Worm (Caenorhabditis elegans) whole organism, L4 larva: ENCODE results near the gene bre-1.

Experiments
- F49E8.2 ChIP-seq: sonication (generic microtip); optimal IDR thresholded peaks from 2 replicates; lab custom pipeline; 2016; ENCODE audit warnings: missing compliant biosample characterization, mild to moderate bottlenecking, missing genetic modification characterization, borderline replicate concordance
- T26A8.4 ChIP-seq: fragments of 200-800 bp; sonication (Bioruptor generic); IDR thresholded peaks from 2 replicates; pipeline ENCODE4 v1.3.6; 2022; ENCODE audit warnings: missing genetic modification characterization, missing compliant biosample characterization
- Y105C5A.15 ChIP-seq: fragments of 200-800 bp; sonication (Bioruptor generic); IDR thresholded peaks from 2 replicates; pipeline ENCODE4 v1.3.6; 2022; ENCODE audit warnings: missing genetic modification characterization, missing compliant biosample characterization
- Y48G9A.11 ChIP-seq: fragments of 200-800 bp; sonication (Bioruptor generic); IDR thresholded peaks from 2 replicates; pipeline ENCODE4 v1.3.6; 2022; ENCODE audit warnings: missing genetic modification reagents, missing genetic modification characterization, missing compliant biosample characterization
- Y5F2A.4 ChIP-seq: fragments of 200-800 bp; sonication (Bioruptor generic); optimal IDR thresholded peaks from 2 replicates; lab custom pipeline; 2018; ENCODE audit warnings: mild to moderate bottlenecking, missing genetic modification characterization, missing compliant biosample characterization
- aha-1 ChIP-seq: fragments of 150-350 bp; peaks from one replicate; lab custom pipeline; 2014; ENCODE audit warnings: missing biosample characterization, missing genetic modification characterization
- ama-1 ChIP-seq: fragments of 150-350 bp; optimal IDR thresholded peaks from 2 replicates; lab custom pipeline; 2014; ENCODE audit warnings: inconsistent platforms, mixed read lengths
- ceh-44 ChIP-seq: fragments of 200-800 bp; sonication (Bioruptor generic); IDR thresholded peaks from 2 replicates; pipeline ENCODE4 v1.3.6; 2022; ENCODE audit warnings: missing genetic modification reagents, missing genetic modification characterization, missing compliant biosample characterization
- ceh-62 ChIP-seq: sonication (generic microtip); optimal IDR thresholded peaks from 2 replicates; lab custom pipeline; 2017; ENCODE audit warnings: missing biosample characterization, missing genetic modification characterization
- cey-2 ChIP-seq: sonication (generic microtip); optimal IDR thresholded peaks from 3 replicates; lab custom pipeline; 2017; ENCODE audit warnings: missing genetic modification characterization, mild to moderate bottlenecking, missing compliant biosample characterization, antibody characterized with exemption, borderline replicate concordance; ENCODE audit not compliant: insufficient read depth
- daf-16 ChIP-seq, 3 experiments: sonication (generic microtip); optimal IDR thresholded peaks; 2 replicates each; lab custom pipeline; 2016 to 2017; ENCODE audit warnings: missing genetic modification characterization in 3 of 3, missing genetic modification reagents in 3 of 3, mild to moderate bottlenecking in 2 of 3, missing compliant biosample characterization in 2 of 3, missing biosample characterization in 1 of 3, moderate library complexity in 1 of 3
- daf-8 ChIP-seq: fragments of 200-800 bp; sonication (Bioruptor generic); IDR thresholded peaks from 2 replicates; pipeline ENCODE4 v1.3.6; 2022; ENCODE audit warnings: missing genetic modification characterization, missing compliant biosample characterization
- egl-43 ChIP-seq: fragments of 200-800 bp; sonication (Bioruptor generic); IDR thresholded peaks from 2 replicates; pipeline ENCODE4 v1.3.6; 2022; ENCODE audit warnings: missing genetic modification reagents, missing genetic modification characterization, missing compliant biosample characterization
- fkh-10 ChIP-seq: fragments of 150-350 bp; optimal IDR thresholded peaks from 2 replicates; lab custom pipeline; 2014; ENCODE audit warnings: missing biosample characterization, missing genetic modification reagents, missing genetic modification characterization
- hlh-30 ChIP-seq: sonication (generic microtip); optimal IDR thresholded peaks from 2 replicates; lab custom pipeline; 2017; ENCODE audit warnings: antibody characterized with exemption, mild to moderate bottlenecking, missing genetic modification characterization, missing compliant biosample characterization; ENCODE audit not compliant: insufficient read depth
- hmg-1.1 ChIP-seq: fragments of 200-800 bp; sonication (Bioruptor generic); IDR thresholded peaks from 2 replicates; pipeline ENCODE4 v1.3.6; 2022; ENCODE audit warnings: missing genetic modification reagents, missing genetic modification characterization, missing compliant biosample characterization
- lim-7 ChIP-seq: fragments of 200-800 bp; sonication (Bioruptor generic); IDR thresholded peaks from 2 replicates; pipeline ENCODE4 v1.3.6; 2022; ENCODE audit warnings: missing genetic modification characterization, missing compliant biosample characterization
- lin-13 ChIP-seq: fragments of 150-350 bp; optimal IDR thresholded peaks from 2 replicates; lab custom pipeline; 2014; ENCODE audit warnings: missing biosample characterization, missing genetic modification reagents, missing genetic modification characterization
- lin-15B ChIP-seq: fragments of 150-350 bp; sonication (generic microtip); optimal IDR thresholded peaks from 3 replicates; lab custom pipeline; 2014; ENCODE audit warnings: missing biosample characterization, missing genetic modification characterization
- mdt-29 ChIP-seq: fragments of 200-800 bp; sonication (Bioruptor generic); IDR thresholded peaks from 2 replicates; pipeline ENCODE4 v1.3.6; 2022; ENCODE audit warnings: missing genetic modification reagents, missing genetic modification characterization, missing compliant biosample characterization
- mes-2 ChIP-seq: sonication (generic microtip); optimal IDR thresholded peaks from 2 replicates; lab custom pipeline; 2016; ENCODE audit warnings: missing genotype, mild to moderate bottlenecking, missing genetic modification characterization, missing compliant biosample characterization; ENCODE audit not compliant: poor library complexity, severe bottlenecking
- mxl-2 ChIP-seq: fragments of 200-800 bp; sonication (Bioruptor generic); conservative IDR thresholded peaks from 2 replicates; pipeline ENCODE4 v1.3.6; 2022; ENCODE audit warnings: missing genetic modification reagents, missing genetic modification characterization, missing compliant biosample characterization
- nhr-10 ChIP-seq: fragments of 150-350 bp; optimal IDR thresholded peaks from 2 replicates; lab custom pipeline; 2014; ENCODE audit warnings: missing biosample characterization, missing genetic modification characterization
- nhr-28 ChIP-seq: fragments of 150-350 bp; optimal IDR thresholded peaks from 2 replicates; lab custom pipeline; 2014; ENCODE audit warnings: missing biosample characterization, missing genetic modification characterization
- nhr-76 ChIP-seq: fragments of 150-350 bp; optimal IDR thresholded peaks from 2 replicates; lab custom pipeline; 2014; ENCODE audit warnings: missing biosample characterization, missing genetic modification characterization
- php-3 ChIP-seq: fragments of 200-800 bp; sonication (Bioruptor generic); IDR thresholded peaks from 2 replicates; pipeline ENCODE4 v1.3.6; 2022; ENCODE audit warnings: missing genetic modification reagents, missing genetic modification characterization, missing compliant biosample characterization
- saeg-2 ChIP-seq: fragments of 200-800 bp; sonication (Bioruptor generic); IDR thresholded peaks from 2 replicates; pipeline ENCODE4 v1.3.6; 2022; ENCODE audit warnings: missing genetic modification reagents, missing genetic modification characterization, missing compliant biosample characterization
- snpc-4 ChIP-seq: fragments of 150-350 bp; optimal IDR thresholded peaks from 2 replicates; lab custom pipeline; 2014; ENCODE audit warnings: missing biosample characterization, missing genetic modification characterization
- unc-39 ChIP-seq: sonication (generic microtip); optimal IDR thresholded peaks from 2 replicates; lab custom pipeline; 2017; ENCODE audit warnings: missing biosample characterization, missing genetic modification characterization
- unc-62 ChIP-seq, 3 experiments: fragments of 150-350 bp in 1 of 3; sonication (generic microtip); optimal IDR thresholded peaks in 2 of 3; peaks in 1 of 3; 1 replicate in 1 of 3; 2 replicates in 2 of 3; lab custom pipeline; 2014 to 2017; ENCODE audit warnings: missing biosample characterization in 3 of 3, missing genetic modification characterization in 3 of 3, missing genetic modification reagents in 3 of 3, missing genotype in 1 of 3
- vab-7 ChIP-seq: fragments of 200-800 bp; sonication (Bioruptor generic); IDR thresholded peaks from 2 replicates; pipeline ENCODE4 v1.3.6; 2022; ENCODE audit warnings: missing genetic modification reagents, missing genetic modification characterization, missing compliant biosample characterization
- ztf-11 ChIP-seq: fragments of 150-350 bp; optimal IDR thresholded peaks from 2 replicates; lab custom pipeline; 2014; ENCODE audit warnings: missing biosample characterization, missing genetic modification characterization
- ztf-7 ChIP-seq: fragments of 150-350 bp; optimal IDR thresholded peaks from 2 replicates; lab custom pipeline; 2014; ENCODE audit warnings: missing biosample characterization, missing genetic modification characterization

Gene bre-1

DNA sequence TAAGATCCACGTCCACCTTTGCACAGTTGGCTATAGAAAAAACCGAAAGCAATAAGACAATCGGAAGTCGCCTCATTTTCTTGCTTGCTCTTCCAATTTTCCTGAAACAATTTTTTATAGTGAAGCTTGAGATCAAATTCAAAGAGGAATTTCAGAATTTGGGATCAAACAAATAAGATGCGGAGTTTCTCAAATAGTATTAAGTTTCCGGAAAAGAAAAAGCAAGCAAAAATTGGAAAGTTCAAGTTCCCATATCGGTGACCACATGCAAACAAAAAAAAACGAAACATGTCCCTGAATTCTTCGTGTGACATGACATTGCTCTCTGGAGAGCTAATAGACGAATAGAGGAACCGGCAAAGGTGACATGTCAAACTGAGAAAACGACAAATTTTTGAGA, 18.2 kb downstream of the bre-1 start, which contains the start of gene unc-129:
unc-129 (minus strand) TSS at position 101 of the 400 bp plus-strand sequence.
- TF ChIP-seq unc-62 (GFP tag; optimal IDR thresholded peaks at IDR 0.05 in 1 of 2; lab: Kevin White, UChicago) (peak in 1 of 2 experiments; percentile 69), unc-62 (tag; optimal IDR thresholded peaks at IDR 0.05; lab: Kevin White, UChicago) (no peak), Y48G9A.11 (GFP tag; lab: Robert Waterston, UW) (no peak), mxl-2 (GFP tag; lab: Robert Waterston, UW) (no peak), ztf-11 (tag; lab: Kevin White, UChicago) (no peak)

DNA sequence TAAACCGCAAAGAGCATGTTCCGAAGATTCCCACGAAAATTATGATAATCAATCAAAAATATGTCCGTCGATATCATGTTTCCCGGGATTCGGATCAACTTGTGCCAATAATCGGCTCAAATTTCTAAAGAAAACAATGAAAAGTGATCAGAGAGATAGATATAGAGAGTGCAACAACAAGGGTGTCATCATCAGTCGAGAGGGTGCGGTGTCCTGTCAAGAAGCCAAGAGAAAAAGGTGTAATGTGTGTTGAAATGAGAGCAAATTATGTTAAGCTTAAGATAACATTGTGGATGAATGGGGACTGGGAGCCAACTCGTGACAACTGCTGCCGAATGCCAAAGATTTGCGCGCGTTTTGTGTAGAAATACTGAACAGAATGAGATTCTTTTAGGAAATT, 20.9 kb downstream of the bre-1 start:
- TF ChIP-seq ceh-62 (tag; lab: Kevin White, UChicago) (no peak), unc-39 (tag; lab: Kevin White, UChicago) (no peak), ztf-7 (no peak), ama-1 (no peak), mes-2 (tag; lab: Kevin White, UChicago) (no peak), lin-15B (tag; lab: Kevin White, UChicago) (no peak), egl-43 (GFP tag; lab: Robert Waterston, UW) (no peak), php-3 (GFP tag; lab: Robert Waterston, UW) (no peak), fkh-10 (GFP tag; lab: Kevin White, UChicago) (no peak), snpc-4 (tag; lab: Kevin White, UChicago) (no peak), F49E8.2 (tag; lab: Kevin White, UChicago) (no peak), cey-2 (no peak), daf-8 (GFP tag; lab: Robert Waterston, UW) (no peak), Y48G9A.11 (GFP tag; lab: Robert Waterston, UW) (no peak), nhr-10 (tag; lab: Kevin White, UChicago) (no peak), Y5F2A.4 (GFP tag; lab: Kevin White, UChicago) (no peak), nhr-76 (tag; lab: Kevin White, UChicago) (no peak), lim-7 (GFP tag; lab: Robert Waterston, UW) (no peak), saeg-2 (GFP tag; lab: Robert Waterston, UW) (no peak), T26A8.4 (GFP tag; lab: Robert Waterston, UW) (no peak)
- TF ChIP-seq, all 104 proteins: peak for 0

DNA sequence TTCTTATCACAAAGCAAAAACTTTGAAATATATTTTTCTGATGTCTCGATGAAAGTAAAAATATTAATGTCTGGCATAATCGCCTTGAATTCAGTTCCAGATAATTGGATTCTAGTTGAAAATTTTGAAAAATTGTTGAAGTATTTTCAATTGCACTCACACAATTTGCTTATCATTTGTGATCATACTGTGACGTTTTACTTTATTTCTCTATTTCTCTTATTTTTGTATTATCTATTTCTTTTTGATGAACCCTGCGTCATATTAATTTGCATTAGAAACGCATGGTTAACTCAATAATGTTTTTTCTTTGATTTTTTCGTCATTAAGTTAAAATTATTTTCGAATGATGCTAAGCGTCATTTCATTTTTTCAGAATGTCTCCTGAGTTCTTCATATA, 23.2 kb downstream of the bre-1 start, which contains the start of gene C53D6.11:
C53D6.11 (plus strand) TSS at position 328 of the 400 bp plus-strand sequence.
- no peak for TF ChIP-seq daf-16 (GFP tag; optimal IDR thresholded peaks at IDR 0.05; lab: Kevin White, UChicago)
- TF ChIP-seq daf-16 (tag; optimal IDR thresholded peaks at IDR 0.05; lab: Kevin White, UChicago): peak; percentile 36
- TF ChIP-seq aha-1: no peak
- TF ChIP-seq nhr-28 (tag; lab: Kevin White, UChicago): peak; percentile 45
- TF ChIP-seq lin-13 (GFP tag; lab: Kevin White, UChicago): no peak

DNA sequence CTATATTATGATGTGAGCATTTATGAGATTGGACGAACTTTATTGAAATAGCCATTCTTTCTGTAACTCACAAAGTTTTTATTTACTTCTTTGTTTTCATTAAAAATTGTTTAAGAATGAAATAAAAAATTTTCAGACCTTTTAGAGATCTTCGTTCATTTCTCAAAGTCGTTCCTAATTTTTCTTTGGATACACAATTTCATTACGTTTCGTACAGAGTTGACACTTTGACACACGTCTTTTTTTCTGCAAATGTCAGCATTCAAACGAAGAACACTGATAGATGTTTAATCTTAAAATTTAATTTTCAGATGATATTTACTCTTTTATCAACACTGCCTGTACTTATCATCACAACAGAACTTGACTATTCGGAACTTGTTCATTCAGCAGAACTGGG, 29.4 kb downstream of the bre-1 start, which contains the start of gene acc-2:
acc-2 (plus strand) TSS at position 301 of the 400 bp plus-strand sequence.
- no peak for TF ChIP-seq hlh-30 (tag; lab: Kevin White, UChicago)
- TF ChIP-seq mdt-29 (GFP tag; lab: Robert Waterston, UW): no peak

DNA sequence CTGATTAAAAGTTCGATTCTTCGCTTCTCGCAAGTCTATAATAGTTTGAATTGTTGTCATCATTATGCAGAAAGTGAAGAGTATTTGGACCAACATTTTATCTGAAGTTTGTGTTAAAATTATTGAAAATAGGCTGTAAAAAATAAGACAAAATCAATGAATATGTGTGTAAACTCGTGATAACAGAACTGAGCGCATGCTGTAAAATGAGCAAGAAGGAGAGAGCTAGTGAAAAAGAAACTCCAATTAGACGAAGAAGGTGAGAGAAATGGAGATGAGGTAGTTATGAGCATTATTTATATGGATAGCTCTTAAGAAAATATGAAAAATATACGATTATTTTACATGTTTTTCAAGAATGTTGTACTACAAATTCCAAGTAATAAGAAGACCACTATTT, 33.8 kb downstream of the bre-1 start, which contains the start of gene C53D6.4:
C53D6.4 (minus strand) TSS at position 101 of the 400 bp plus-strand sequence.
- TF ChIP-seq nhr-76 (tag; lab: Kevin White, UChicago): no peak
- no peak for TF ChIP-seq Y105C5A.15
- no peak for TF ChIP-seq hmg-1.1
- TF ChIP-seq ceh-44 (GFP tag; lab: Robert Waterston, UW): no peak
- TF ChIP-seq vab-7 (GFP tag; lab: Robert Waterston, UW): no peak
